Worm (Caenorhabditis elegans) whole organism, L4 larva: ENCODE data around the gene hil-3.
"Not testable (repeated sequence)": the region's sequence is repeated elsewhere in the genome, so short reads cannot be mapped to it uniquely, and the experiment has no call there.

ENCODE experiments used
- D1046.2 ChIP-seq: fragments of 200-800 bp; sonication (Bioruptor generic); IDR thresholded peaks from 2 replicates; pipeline ENCODE4 v1.3.6; 2022; ENCODE audit warnings: missing genetic modification characterization, missing compliant biosample characterization
- F26F4.8 ChIP-seq: fragments of 200-800 bp; sonication (Bioruptor generic); conservative IDR thresholded peaks from 2 replicates; pipeline ENCODE4 v1.3.6; 2022; ENCODE audit warnings: missing genetic modification characterization, missing compliant biosample characterization
- T20F7.1 ChIP-seq: fragments of 200-800 bp; sonication (Bioruptor generic); optimal IDR thresholded peaks from 2 replicates; lab custom pipeline; 2018; ENCODE audit warnings: mild to moderate bottlenecking, missing genetic modification characterization, missing compliant biosample characterization
- T26A8.4 ChIP-seq: fragments of 200-800 bp; sonication (Bioruptor generic); IDR thresholded peaks from 2 replicates; pipeline ENCODE4 v1.3.6; 2022; ENCODE audit warnings: missing genetic modification characterization, missing compliant biosample characterization
- Y105C5A.15 ChIP-seq: fragments of 200-800 bp; sonication (Bioruptor generic); IDR thresholded peaks from 2 replicates; pipeline ENCODE4 v1.3.6; 2022; ENCODE audit warnings: missing genetic modification characterization, missing compliant biosample characterization
- Y48G9A.11 ChIP-seq: fragments of 200-800 bp; sonication (Bioruptor generic); IDR thresholded peaks from 2 replicates; pipeline ENCODE4 v1.3.6; 2022; ENCODE audit warnings: missing genetic modification reagents, missing genetic modification characterization, missing compliant biosample characterization
- Y5F2A.4 ChIP-seq: fragments of 200-800 bp; sonication (Bioruptor generic); optimal IDR thresholded peaks from 2 replicates; lab custom pipeline; 2018; ENCODE audit warnings: mild to moderate bottlenecking, missing genetic modification characterization, missing compliant biosample characterization
- ZK337.2 ChIP-seq: fragments of 200-800 bp; sonication (Bioruptor generic); IDR thresholded peaks from 2 replicates; pipeline ENCODE4 v1.3.6; 2022; ENCODE audit warnings: missing genetic modification reagents, missing genetic modification characterization, missing compliant biosample characterization
- ctbp-1 ChIP-seq: fragments of 200-800 bp; sonication (Bioruptor generic); IDR thresholded peaks from 2 replicates; pipeline ENCODE4 v1.3.6; 2022; ENCODE audit warnings: missing genetic modification reagents, missing genetic modification characterization, missing compliant biosample characterization
- daf-16 ChIP-seq, 3 experiments: sonication (generic microtip); optimal IDR thresholded peaks; 2 replicates each; lab custom pipeline; 2016 to 2017; ENCODE audit warnings: missing genetic modification characterization in 3 of 3, missing genetic modification reagents in 3 of 3, mild to moderate bottlenecking in 2 of 3, missing compliant biosample characterization in 2 of 3, missing biosample characterization in 1 of 3, moderate library complexity in 1 of 3
- dmd-6 ChIP-seq: fragments of 200-800 bp; sonication (Bioruptor generic); IDR thresholded peaks from 2 replicates; pipeline ENCODE4 v1.3.6; 2022; ENCODE audit warnings: missing genetic modification reagents, missing genetic modification characterization, missing compliant biosample characterization
- dmd-8 ChIP-seq: fragments of 200-800 bp; sonication (Bioruptor generic); IDR thresholded peaks from 2 replicates; pipeline ENCODE4 v1.3.6; 2022; ENCODE audit warnings: missing genetic modification characterization, missing compliant biosample characterization
- dpl-1 ChIP-seq: fragments of 150-350 bp; optimal IDR thresholded peaks from 2 replicates; lab custom pipeline; 2014; ENCODE audit warnings: missing biosample characterization, missing genetic modification reagents, missing genetic modification characterization
- duxl-1 ChIP-seq: sonication (generic microtip); optimal IDR thresholded peaks from 2 replicates; lab custom pipeline; 2016; ENCODE audit warnings: mild to moderate bottlenecking, missing genetic modification characterization, moderate library complexity, missing compliant biosample characterization; ENCODE audit not compliant: poor library complexity
- dve-1 ChIP-seq: sonication (generic microtip); optimal IDR thresholded peaks from 2 replicates; lab custom pipeline; 2017; ENCODE audit warnings: antibody characterized with exemption, mild to moderate bottlenecking, missing genetic modification characterization, missing compliant biosample characterization; ENCODE audit not compliant: insufficient read depth
- egl-43 ChIP-seq: fragments of 200-800 bp; sonication (Bioruptor generic); IDR thresholded peaks from 2 replicates; pipeline ENCODE4 v1.3.6; 2022; ENCODE audit warnings: missing genetic modification reagents, missing genetic modification characterization, missing compliant biosample characterization
- hif-1 ChIP-seq, 2 experiments: sonication (generic microtip); optimal IDR thresholded peaks; 2 replicates each; lab custom pipeline; 2016 to 2017; ENCODE audit warnings: missing compliant biosample characterization in 2 of 2, missing genetic modification characterization in 2 of 2, missing genetic modification reagents in 2 of 2, missing genotype in 2 of 2, mild to moderate bottlenecking in 1 of 2
- hlh-11 ChIP-seq: fragments of 200-800 bp; sonication (Bioruptor generic); optimal IDR thresholded peaks from 2 replicates; lab custom pipeline; 2018; ENCODE audit warnings: mild to moderate bottlenecking, missing genetic modification characterization, missing compliant biosample characterization
- hlh-30 ChIP-seq: sonication (generic microtip); optimal IDR thresholded peaks from 2 replicates; lab custom pipeline; 2017; ENCODE audit warnings: antibody characterized with exemption, mild to moderate bottlenecking, missing genetic modification characterization, missing compliant biosample characterization; ENCODE audit not compliant: insufficient read depth
- hmg-1.1 ChIP-seq: fragments of 200-800 bp; sonication (Bioruptor generic); IDR thresholded peaks from 2 replicates; pipeline ENCODE4 v1.3.6; 2022; ENCODE audit warnings: missing genetic modification reagents, missing genetic modification characterization, missing compliant biosample characterization
- lim-7 ChIP-seq: fragments of 200-800 bp; sonication (Bioruptor generic); IDR thresholded peaks from 2 replicates; pipeline ENCODE4 v1.3.6; 2022; ENCODE audit warnings: missing genetic modification characterization, missing compliant biosample characterization
- lin-13 ChIP-seq: fragments of 150-350 bp; optimal IDR thresholded peaks from 2 replicates; lab custom pipeline; 2014; ENCODE audit warnings: missing biosample characterization, missing genetic modification reagents, missing genetic modification characterization
- lin-38 ChIP-seq: fragments of 200-800 bp; sonication (Bioruptor generic); IDR thresholded peaks from 2 replicates; pipeline ENCODE4 v1.3.6; 2022; ENCODE audit warnings: missing genetic modification reagents, missing genetic modification characterization, missing compliant biosample characterization
- lsy-2 ChIP-seq, 2 experiments: fragments of 150-350 bp in 1 of 2; sonication (generic microtip) in 1 of 2; optimal IDR thresholded peaks; 2 replicates each; lab custom pipeline; 2014 to 2017; ENCODE audit warnings: missing biosample characterization in 2 of 2, missing genetic modification characterization in 2 of 2
- madf-9 ChIP-seq: fragments of 200-800 bp; sonication (Bioruptor generic); conservative IDR thresholded peaks from 2 replicates; pipeline ENCODE4 v1.3.6; 2022; ENCODE audit warnings: missing genetic modification reagents, missing genetic modification characterization, missing compliant biosample characterization
- mdl-1 ChIP-seq, 2 experiments: fragments of 150-350 bp in 1 of 2; sonication (generic microtip) in 1 of 2; optimal IDR thresholded peaks; 2 replicates each; lab custom pipeline; 2014 to 2017; ENCODE audit warnings: missing biosample characterization in 2 of 2, missing genetic modification characterization in 2 of 2
- mdt-29 ChIP-seq: fragments of 200-800 bp; sonication (Bioruptor generic); IDR thresholded peaks from 2 replicates; pipeline ENCODE4 v1.3.6; 2022; ENCODE audit warnings: missing genetic modification reagents, missing genetic modification characterization, missing compliant biosample characterization
- mep-1 ChIP-seq: fragments of 150-350 bp; sonication (generic microtip); optimal IDR thresholded peaks from 3 replicates; lab custom pipeline; 2014; ENCODE audit warnings: missing biosample characterization, missing genetic modification characterization
- mes-2 ChIP-seq: sonication (generic microtip); optimal IDR thresholded peaks from 2 replicates; lab custom pipeline; 2016; ENCODE audit warnings: missing genotype, mild to moderate bottlenecking, missing genetic modification characterization, missing compliant biosample characterization; ENCODE audit not compliant: poor library complexity, severe bottlenecking
- mxl-2 ChIP-seq: fragments of 200-800 bp; sonication (Bioruptor generic); conservative IDR thresholded peaks from 2 replicates; pipeline ENCODE4 v1.3.6; 2022; ENCODE audit warnings: missing genetic modification reagents, missing genetic modification characterization, missing compliant biosample characterization
- nhr-102 ChIP-seq: sonication (generic microtip); optimal IDR thresholded peaks from 2 replicates; lab custom pipeline; 2016; ENCODE audit warnings: mild to moderate bottlenecking, missing genetic modification characterization, moderate library complexity, missing compliant biosample characterization
- nhr-48 ChIP-seq: sonication (generic microtip); optimal IDR thresholded peaks from 2 replicates; lab custom pipeline; 2016; ENCODE audit warnings: mild to moderate bottlenecking, missing genetic modification characterization, missing compliant biosample characterization
- pha-4 ChIP-seq, 2 experiments: fragments of 150-350 bp in 1 of 2; fragments of 200-800 bp in 1 of 2; sonication (Bioruptor generic) in 1 of 2; IDR thresholded peaks in 1 of 2; optimal IDR thresholded peaks in 1 of 2; 2 replicates each; pipeline versions ENCODE4 v1.3.6 to Lab custom; 2014 to 2022; ENCODE audit warnings: missing genetic modification characterization in 2 of 2, missing genetic modification reagents in 2 of 2, missing biosample characterization in 1 of 2, missing compliant biosample characterization in 1 of 2
- rbr-2 ChIP-seq: sonication (generic microtip); optimal IDR thresholded peaks from 2 replicates; lab custom pipeline; 2016; ENCODE audit warnings: missing genotype, missing genetic modification characterization, missing compliant biosample characterization
- snpc-1.2 ChIP-seq: fragments of 200-800 bp; sonication (Bioruptor generic); IDR thresholded peaks from 2 replicates; pipeline ENCODE4 v1.3.6; 2022; ENCODE audit warnings: missing genetic modification reagents, missing genetic modification characterization, missing compliant biosample characterization
- spr-1 ChIP-seq: sonication (generic microtip); optimal IDR thresholded peaks from 2 replicates; lab custom pipeline; 2016; ENCODE audit warnings: mild to moderate bottlenecking, missing genetic modification characterization, missing compliant biosample characterization
- spr-3 ChIP-seq: fragments of 200-800 bp; sonication (Bioruptor generic); optimal IDR thresholded peaks from 2 replicates; lab custom pipeline; 2018; ENCODE audit warnings: mild to moderate bottlenecking, missing genetic modification characterization, missing compliant biosample characterization
- tra-1 ChIP-seq: fragments of 200-800 bp; sonication (Bioruptor generic); IDR thresholded peaks from 2 replicates; pipeline ENCODE4 v1.3.6; 2022; ENCODE audit warnings: missing genetic modification reagents, missing genetic modification characterization, missing compliant biosample characterization
- vab-7 ChIP-seq: fragments of 200-800 bp; sonication (Bioruptor generic); IDR thresholded peaks from 2 replicates; pipeline ENCODE4 v1.3.6; 2022; ENCODE audit warnings: missing genetic modification reagents, missing genetic modification characterization, missing compliant biosample characterization

The hil-3 gene

DNA sequence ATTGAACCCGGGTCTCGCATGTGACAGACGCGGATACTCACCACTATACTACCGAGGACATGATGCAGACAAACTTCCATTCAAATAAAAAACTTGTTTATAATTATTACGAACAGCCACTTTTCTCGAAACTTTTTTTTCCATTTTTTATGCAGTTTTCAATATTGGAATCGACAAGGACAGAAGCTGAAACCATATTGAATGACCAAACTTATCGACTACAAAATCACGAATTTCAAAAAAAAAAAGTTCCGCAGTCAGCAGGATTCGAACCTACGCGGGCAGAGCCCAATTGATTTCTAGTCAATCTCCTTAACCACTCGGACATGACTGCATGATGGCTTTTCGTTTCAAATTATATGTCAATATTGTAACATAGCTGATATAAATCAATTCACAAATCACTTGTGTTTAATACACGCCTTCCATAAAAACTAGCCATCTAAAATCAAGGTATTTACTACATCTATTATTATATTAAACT, 6.4 kb upstream of the hil-3 start (continued):
- TF ChIP-seq nhr-102 (tag; lab: Kevin White, UChicago): peak; percentile 32

DNA sequence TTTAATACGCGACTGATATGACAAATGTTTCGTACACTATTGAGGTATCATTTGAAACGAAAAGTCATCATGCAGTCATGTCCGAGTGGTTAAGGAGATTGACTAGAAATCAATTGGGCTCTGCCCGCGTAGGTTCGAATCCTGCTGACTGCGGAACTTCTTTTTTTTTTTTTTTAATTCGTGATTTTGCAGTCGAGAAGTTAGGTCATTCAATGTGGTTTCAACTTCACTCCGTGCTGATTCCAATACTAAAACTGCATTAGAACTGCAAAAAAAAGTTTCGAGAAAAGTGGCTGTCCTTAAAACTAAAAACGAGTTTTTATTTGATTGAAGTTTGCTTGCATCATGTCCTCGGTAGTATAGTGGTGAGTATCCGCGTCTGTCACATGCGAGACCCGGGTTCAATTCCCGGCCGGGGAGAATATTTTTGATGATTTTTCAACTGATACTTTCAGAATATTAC, 4.6 kb upstream of the hil-3 start:
- TF ChIP-seq spr-1 (tag; lab: Kevin White, UChicago): peak; percentile 43
- TF ChIP-seq dve-1: peak; percentile 39
- peak in 1 of 2 experiments; percentile 11 for TF ChIP-seq lsy-2 (tag; optimal IDR thresholded peaks at IDR 0.05; lab: Kevin White, UChicago)
- peak; percentile 53 for TF ChIP-seq lin-38 (GFP tag; lab: Robert Waterston, UW)
- TF ChIP-seq lim-7: peak; percentile 56
- peak; percentile 86 for TF ChIP-seq hlh-30
- peak; percentile 63 for TF ChIP-seq Y5F2A.4 (GFP tag; lab: Kevin White, UChicago)
- TF ChIP-seq snpc-1.2 (GFP tag; lab: Robert Waterston, UW): peak; percentile 67; the same call in 1 of the 2 replicates
- peak; percentile 44; the same call in 1 of the 2 replicates for TF ChIP-seq hmg-1.1 (GFP tag; lab: Robert Waterston, UW)
- peak; percentile 24 for TF ChIP-seq T20F7.1 (GFP tag; lab: Kevin White, UChicago)
- peak; percentile 82; the same call in 1 of the 2 replicates for TF ChIP-seq egl-43
- TF ChIP-seq daf-16 (GFP tag; optimal IDR thresholded peaks at IDR 0.05; lab: Kevin White, UChicago): peak in 1 of 2 experiments; percentile 69
- peak; percentile 39 for TF ChIP-seq daf-16 (tag; optimal IDR thresholded peaks at IDR 0.05; lab: Kevin White, UChicago)
- peak; percentile 46 for TF ChIP-seq mep-1 (tag; lab: Kevin White, UChicago)
- peak; percentile 10 for TF ChIP-seq rbr-2
- 0 out of 2 replicates have a peak, but pooled peaks have one; percentile 29 for TF ChIP-seq tra-1 (GFP tag; lab: Robert Waterston, UW)
- TF ChIP-seq nhr-102 (tag; lab: Kevin White, UChicago): peak; percentile 8
- TF ChIP-seq ctbp-1: peak; percentile 45; the same call in 1 of the 2 replicates
- TF ChIP-seq vab-7 (GFP tag; lab: Robert Waterston, UW): peak; percentile 24; the same call in 1 of the 2 replicates
- peak; percentile 61 for TF ChIP-seq nhr-48 (tag; lab: Kevin White, UChicago)
- TF ChIP-seq lin-13 (GFP tag; lab: Kevin White, UChicago): peak; percentile 2
- TF ChIP-seq madf-9 (GFP tag; lab: Robert Waterston, UW): peak; percentile 33; the same call in 1 of the 2 replicates
- peak; percentile 62 for TF ChIP-seq Y48G9A.11 (GFP tag; lab: Robert Waterston, UW)
- TF ChIP-seq D1046.2 (GFP tag; lab: Robert Waterston, UW): 0 out of 2 replicates have a peak, but pooled peaks have one; percentile 4
- 0 out of 2 replicates have a peak, but pooled peaks have one; percentile 18 for TF ChIP-seq dmd-8
- TF ChIP-seq pha-4 (GFP tag; IDR thresholded peaks at IDR 0.05; lab: Robert Waterston, UW): peak; percentile 53; the same call in 1 of the 2 replicates
- not testable (repeated sequence) for TF ChIP-seq pha-4 (tag; optimal IDR thresholded peaks at IDR 0.05; lab: Kevin White, UChicago)
- TF ChIP-seq hif-1 (tag; optimal IDR thresholded peaks at IDR 0.05; lab: Kevin White, UChicago): peak; percentile 14
- TF ChIP-seq hlh-11 (tag; lab: Kevin White, UChicago): peak; percentile 3
- TF ChIP-seq duxl-1 (tag; lab: Kevin White, UChicago): peak; percentile 34
- TF ChIP-seq F26F4.8 (GFP tag; lab: Robert Waterston, UW): 0 out of 2 replicates have a peak, but pooled peaks have one; percentile 48
- peak; percentile 32 for TF ChIP-seq spr-3 (GFP tag; lab: Kevin White, UChicago)
- peak; percentile 72; the same call in 1 of the 2 replicates for TF ChIP-seq T26A8.4
- peak; percentile 30 for TF ChIP-seq dmd-6
- peak; percentile 55 for TF ChIP-seq mes-2

DNA sequence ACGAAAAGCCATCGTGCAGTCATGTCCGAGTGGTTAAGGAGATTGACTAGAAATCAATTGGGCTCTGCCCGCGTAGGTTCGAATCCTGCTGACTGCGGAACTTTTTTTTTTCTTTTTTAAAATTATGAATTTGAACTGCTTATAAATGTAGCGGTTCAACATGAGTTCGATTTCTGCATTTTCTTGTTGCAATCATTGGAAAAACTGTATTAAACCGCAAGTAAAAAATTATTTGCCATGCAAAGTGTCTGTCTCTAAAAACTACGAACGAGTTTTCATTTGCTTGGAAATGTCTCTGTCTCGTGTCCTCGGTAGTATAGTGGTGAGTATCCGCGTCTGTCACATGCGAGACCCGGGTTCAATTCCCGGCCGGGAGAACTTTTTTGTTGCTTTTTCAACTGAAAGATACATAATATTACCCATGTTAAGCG, 3.5 kb upstream of the hil-3 start:
- TF ChIP-seq mxl-2 (GFP tag; lab: Robert Waterston, UW): peak; percentile 38; the same call in 1 of the 2 replicates
- TF ChIP-seq snpc-1.2 (GFP tag; lab: Robert Waterston, UW): peak; percentile 69; the same call in 1 of the 2 replicates
- peak; percentile 35; the same call in 1 of the 2 replicates for TF ChIP-seq madf-9 (GFP tag; lab: Robert Waterston, UW)
- 0 out of 2 replicates have a peak, but pooled peaks have one; percentile 35 for TF ChIP-seq D1046.2 (GFP tag; lab: Robert Waterston, UW)
- 0 out of 2 replicates have a peak, but pooled peaks have one; percentile 3 for TF ChIP-seq F26F4.8 (GFP tag; lab: Robert Waterston, UW)
- TF ChIP-seq ZK337.2: 0 out of 2 replicates have a peak, but pooled peaks have one; percentile 36
- TF ChIP-seq Y48G9A.11 (GFP tag; lab: Robert Waterston, UW): peak; percentile 51; the same call in 1 of the 2 replicates
- peak; percentile 54; the same call in 1 of the 2 replicates for TF ChIP-seq dmd-8
- TF ChIP-seq mdl-1 (tag; optimal IDR thresholded peaks at IDR 0.05; lab: Kevin White, UChicago): peak; percentile 9 to 70
- TF ChIP-seq Y105C5A.15: 0 out of 2 replicates have a peak, but pooled peaks have one; percentile 16
- TF ChIP-seq mdt-29: 0 out of 2 replicates have a peak, but pooled peaks have one; percentile 57
- TF ChIP-seq lsy-2 (tag; optimal IDR thresholded peaks at IDR 0.05; lab: Kevin White, UChicago): peak in 1 of 2 experiments; percentile 36
- peak; percentile 16 for TF ChIP-seq mep-1 (tag; lab: Kevin White, UChicago)
- TF ChIP-seq dmd-6: 0 out of 2 replicates have a peak, but pooled peaks have one; percentile 26
- TF ChIP-seq hlh-30: peak; percentile 89
- peak; percentile 50 for TF ChIP-seq hmg-1.1 (GFP tag; lab: Robert Waterston, UW)
- peak; percentile 50; the same call in 1 of the 2 replicates for TF ChIP-seq tra-1 (GFP tag; lab: Robert Waterston, UW)
- peak; percentile 76 for TF ChIP-seq mes-2
- peak; percentile 1 for TF ChIP-seq dpl-1 (GFP tag; lab: Kevin White, UChicago)
- TF ChIP-seq T26A8.4: peak; percentile 54
- TF ChIP-seq egl-43: 0 out of 2 replicates have a peak, but pooled peaks have one; percentile 55
